Fruit fly (Drosophila melanogaster): ENCODE measurements around the gene Nhe2.

dm6 chr2L:21077849-21078248 is 26.5 kb upstream of the Nhe2 start:
- TF ChIP-seq CG6272 (GFP tag; IDR thresholded peaks at IDR 0.05) = no peak
- TF ChIP-seq CG9609 (GFP tag; optimal IDR thresholded peaks at IDR 0.05) = no peak

Measured in whole organism, embryonic.